Worm (Caenorhabditis elegans) whole organism, L1 larva: ENCODE data around the gene srw-15.

ENCODE experiments used
- ceh-90 ChIP-seq: sonication (generic microtip); optimal IDR thresholded peaks from 2 replicates; lab custom pipeline; 2016; ENCODE audit warnings: missing genetic modification characterization, missing compliant biosample characterization
- lsy-2 ChIP-seq, 2 experiments: fragments of 150-350 bp; optimal IDR thresholded peaks; 2 replicates each; lab custom pipeline; 2014; ENCODE audit warnings: missing biosample characterization in 2 of 2, missing genetic modification characterization in 2 of 2
- nhr-12 ChIP-seq: sonication (generic microtip); optimal IDR thresholded peaks from 2 replicates; lab custom pipeline; 2017; ENCODE audit warnings: missing biosample characterization, missing genetic modification characterization
- nhr-237 ChIP-seq: fragments of 150-350 bp; optimal IDR thresholded peaks from 2 replicates; lab custom pipeline; 2014; ENCODE audit warnings: missing biosample characterization, missing genetic modification characterization
- ztf-11 ChIP-seq, 2 experiments: sonication (generic microtip); optimal IDR thresholded peaks; 2 replicates each; lab custom pipeline; 2016 to 2017; ENCODE audit warnings: missing genetic modification characterization in 2 of 2, missing biosample characterization in 1 of 2, missing compliant biosample characterization in 1 of 2

DNA sequence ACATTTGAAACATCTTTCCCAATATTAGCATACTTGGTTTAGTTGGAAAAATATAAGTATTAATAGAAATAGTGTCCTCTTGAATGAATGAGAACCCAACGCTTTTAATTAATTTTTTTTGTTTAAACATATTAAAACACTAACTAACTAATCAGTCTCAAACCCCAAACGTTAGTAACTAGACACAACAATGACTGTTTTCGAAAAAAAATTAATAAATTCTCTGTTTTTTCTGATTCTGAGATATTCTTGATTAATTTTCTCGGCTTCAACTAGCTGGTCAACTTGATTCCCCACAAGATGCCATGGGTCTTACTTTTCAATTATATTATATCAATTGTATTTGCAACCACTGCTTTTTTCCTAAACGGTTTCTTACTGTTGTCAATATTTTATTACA is 21.7 kb downstream of the srw-15 start, which contains the start of gene srbc-76:
- TF ChIP-seq ceh-90 (tag; lab: Kevin White, UChicago) (no peak), nhr-12 (no peak), nhr-237 (tag; lab: Kevin White, UChicago) (no peak), lsy-2 (tag; optimal IDR thresholded peaks at IDR 0.05; lab: Kevin White, UChicago) (no peak), ztf-11 (tag; optimal IDR thresholded peaks at IDR 0.05; lab: Kevin White, UChicago) (no peak)
